Worm (Caenorhabditis elegans) whole organism, L3 larva: Measurements from ENCODE around the gene C44C10.7.

ENCODE experiments used
- ama-1 ChIP-seq: fragments of 150-350 bp; optimal IDR thresholded peaks from 2 replicates; lab custom pipeline; 2018
- fos-1 ChIP-seq: fragments of 150-350 bp; optimal IDR thresholded peaks from 2 replicates; lab custom pipeline; 2014; ENCODE audit warnings: missing biosample characterization, missing genetic modification characterization
- nhr-67 ChIP-seq: fragments of 150-350 bp; optimal IDR thresholded peaks from 2 replicates; lab custom pipeline; 2014; ENCODE audit warnings: missing biosample characterization, missing genetic modification characterization

DNA sequence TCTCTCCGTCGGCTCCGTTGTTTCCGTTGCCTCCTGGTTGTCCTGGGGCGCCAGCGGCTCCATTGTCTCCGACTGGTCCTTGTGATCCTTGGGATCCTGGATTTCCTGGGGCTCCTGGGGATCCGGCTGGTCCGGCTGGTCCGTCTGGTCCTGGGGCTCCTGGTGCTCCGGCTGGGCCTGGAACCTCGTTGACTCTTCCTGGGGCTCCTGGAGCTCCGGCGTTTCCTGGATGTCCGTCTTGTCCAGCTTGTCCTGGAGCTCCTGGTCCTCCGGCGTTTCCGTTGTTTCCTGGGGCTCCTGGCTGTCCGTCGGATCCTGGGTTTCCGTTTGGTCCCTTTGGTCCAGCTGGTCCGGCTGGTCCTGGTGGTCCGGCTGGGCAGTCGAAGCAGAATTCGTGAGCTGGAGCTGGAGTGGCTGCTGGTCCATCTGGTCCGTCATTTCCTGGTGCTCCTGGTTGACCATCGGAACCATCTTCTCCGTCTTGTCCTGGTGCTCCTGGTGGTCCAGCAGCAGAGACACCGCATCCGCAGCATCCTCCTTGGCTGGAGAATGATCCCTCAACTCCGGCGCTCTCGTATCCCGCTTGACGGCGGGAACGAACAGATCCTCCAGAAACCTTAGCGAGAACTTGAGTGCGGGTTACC lies 23.5 kb upstream of the C44C10.7 start:
- no peak for TF ChIP-seq fos-1 (tag; lab: Kevin White, UChicago)
- no peak for TF ChIP-seq ama-1 (lab: Kevin White, UChicago)
- no peak for TF ChIP-seq nhr-67 (tag; lab: Kevin White, UChicago)
